Fruit fly (Drosophila melanogaster) whole organism, embryonic: Measurements from ENCODE around the gene CG32713.

Source experiments
- pnt ChIP-seq: fragments of 200-800 bp; sonication (Bioruptor generic); optimal IDR thresholded peaks from 3 replicates; lab custom pipeline; 2016; ENCODE audit warnings: missing biosample characterization, missing genetic modification characterization
- salm ChIP-seq: fragments of 200-800 bp; sonication (Bioruptor generic); optimal IDR thresholded peaks from 2 replicates; lab custom pipeline; 2018; ENCODE audit warnings: missing biosample characterization, mild to moderate bottlenecking, missing genetic modification characterization

DNA sequence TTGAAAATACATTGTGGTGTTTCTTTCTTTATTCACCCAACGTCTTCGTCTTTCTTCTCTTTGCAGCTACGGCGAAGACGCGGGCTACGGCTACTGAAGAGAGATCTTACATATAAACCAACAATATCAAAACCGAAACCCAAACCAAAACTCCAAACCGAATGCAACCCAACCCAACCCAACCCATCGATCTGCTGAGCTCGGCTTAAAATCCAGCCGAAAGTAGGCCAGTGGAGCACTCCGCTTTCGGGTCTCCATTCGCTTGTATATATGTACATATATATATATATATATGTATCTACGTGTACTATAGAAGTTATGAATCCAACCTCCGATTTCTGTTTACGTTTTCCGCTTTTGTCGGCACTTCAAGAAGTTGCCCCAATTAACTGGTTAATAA lies 18.2 kb upstream of the CG32713 start:
- no peak for TF ChIP-seq salm
- TF ChIP-seq pnt (GFP tag; lab: Kevin White, UChicago), result no peak
